Worm (Caenorhabditis elegans): ENCODE results near the gene Y54G2A.15.

DNA sequence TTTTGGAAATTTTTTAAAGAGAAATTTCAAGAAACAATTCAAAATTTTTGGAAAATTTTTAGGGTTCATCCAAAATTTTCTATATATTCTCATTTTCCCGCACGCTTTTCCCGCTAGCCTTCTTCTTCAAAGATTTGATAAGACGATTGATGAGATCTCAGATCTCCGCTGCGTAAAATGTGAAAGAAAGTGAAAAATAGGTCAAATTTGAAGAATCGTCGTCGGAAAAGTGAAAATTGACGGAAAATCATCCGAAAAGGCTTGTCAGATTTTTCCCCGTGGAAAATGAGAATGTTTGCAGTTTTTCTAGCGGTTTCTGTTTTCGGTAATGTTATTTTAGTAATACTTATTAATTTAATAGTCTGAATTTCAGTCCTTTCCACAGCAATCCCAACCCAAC is 34.6 kb downstream of the Y54G2A.15 start, which contains the start of gene Y54G2A.76:
- TF ChIP-seq nhr-12 (tag; optimal IDR thresholded peaks at IDR 0.05) (no peak), nhr-23 (tag; optimal IDR thresholded peaks at IDR 0.05) (peak; percentile 32), mdl-1 (tag; optimal IDR thresholded peaks at IDR 0.05) (no peak), unc-62 (GFP tag; optimal IDR thresholded peaks at IDR 0.05) (no peak), unc-39 (tag; optimal IDR thresholded peaks at IDR 0.05) (no peak), ceh-9 (tag; optimal IDR thresholded peaks at IDR 0.05) (no peak), ztf-4 (tag; optimal IDR thresholded peaks at IDR 0.05) (no peak)
